Worm (Caenorhabditis elegans) whole organism, midembryonic: ENCODE measurements around the gene qns-1.
A peak's percentile ranks its signal among the peaks of the same experiment; 100 is the strongest.

Experiments
- T22C8.4 ChIP-seq: fragments of 200-800 bp; sonication (Bioruptor generic); IDR thresholded peaks from 2 replicates; pipeline ENCODE4 v1.3.6; 2022; ENCODE audit warnings: missing genetic modification characterization, missing compliant biosample characterization
- cog-1 ChIP-seq: sonication (generic microtip); optimal IDR thresholded peaks from 2 replicates; lab custom pipeline; 2016; ENCODE audit warnings: missing genetic modification characterization, missing compliant biosample characterization
- flt-1 ChIP-seq: fragments of 200-800 bp; sonication (Bioruptor generic); IDR thresholded peaks from 2 replicates; pipeline ENCODE4 v1.3.6; 2022; ENCODE audit warnings: missing genetic modification characterization, missing compliant biosample characterization
- klf-2 ChIP-seq: fragments of 200-800 bp; sonication (Bioruptor generic); conservative IDR thresholded peaks from 2 replicates; pipeline ENCODE4 v1.3.6; 2022; ENCODE audit warnings: missing genetic modification reagents, missing genetic modification characterization, missing compliant biosample characterization
- med-1 ChIP-seq: sonication (generic microtip); optimal IDR thresholded peaks from 2 replicates; lab custom pipeline; 2017; ENCODE audit warnings: missing genetic modification characterization, mild to moderate bottlenecking, missing compliant biosample characterization, antibody characterized with exemption, missing genetic modification reagents; ENCODE audit not compliant: insufficient read depth
- ref-1 ChIP-seq: fragments of 200-800 bp; sonication (Bioruptor generic); conservative IDR thresholded peaks from 2 replicates; pipeline ENCODE4 v1.3.6; 2022; ENCODE audit warnings: missing genetic modification reagents, missing genetic modification characterization, missing compliant biosample characterization
- tab-1 ChIP-seq: fragments of 200-800 bp; sonication (Bioruptor generic); IDR thresholded peaks from 2 replicates; pipeline ENCODE4 v1.3.6; 2022; ENCODE audit warnings: missing genetic modification characterization, missing compliant biosample characterization
- ztf-23 ChIP-seq: fragments of 200-800 bp; sonication (Bioruptor generic); IDR thresholded peaks from 2 replicates; pipeline ENCODE4 v1.3.6; 2022; ENCODE audit warnings: missing genetic modification reagents, missing genetic modification characterization, missing compliant biosample characterization
- ztf-29 ChIP-seq: fragments of 200-800 bp; sonication (Bioruptor generic); IDR thresholded peaks from 2 replicates; pipeline ENCODE4 v1.3.6; 2022; ENCODE audit warnings: missing genetic modification reagents, missing genetic modification characterization, missing compliant biosample characterization

qns-1 gene

DNA sequence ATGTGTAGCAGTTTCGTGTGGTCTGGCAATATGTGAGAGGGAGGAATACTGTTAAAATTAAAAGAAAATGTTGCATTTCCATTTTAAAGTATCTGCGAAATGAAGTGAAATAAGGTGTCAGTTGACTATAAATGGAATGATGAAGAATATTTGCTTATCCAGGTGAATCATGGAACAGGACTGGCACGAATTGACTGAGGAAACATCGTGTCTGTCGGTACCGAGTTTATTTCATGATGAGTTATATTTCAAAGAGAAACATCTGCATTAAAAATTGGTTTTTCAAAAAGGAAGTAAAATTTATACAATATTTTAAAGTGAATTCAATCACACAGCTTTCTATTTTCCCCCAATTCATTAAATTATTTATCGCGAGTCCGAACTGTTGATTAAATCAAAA lies 8.4 kb upstream of the qns-1 start, which contains the start of gene F01G10.6:
TSS of gene F01G10.6 (minus strand) at position 101 of the 400 bp plus-strand sequence.
- no peak for TF ChIP-seq tab-1
- no peak for TF ChIP-seq T22C8.4
- no peak for TF ChIP-seq flt-1 (GFP tag; lab: Robert Waterston, UW)
- TF ChIP-seq ztf-23 (GFP tag; lab: Robert Waterston, UW) = no peak
- TF ChIP-seq ztf-29 = no peak
- TF ChIP-seq klf-2 (GFP tag; lab: Robert Waterston, UW) = no peak

DNA sequence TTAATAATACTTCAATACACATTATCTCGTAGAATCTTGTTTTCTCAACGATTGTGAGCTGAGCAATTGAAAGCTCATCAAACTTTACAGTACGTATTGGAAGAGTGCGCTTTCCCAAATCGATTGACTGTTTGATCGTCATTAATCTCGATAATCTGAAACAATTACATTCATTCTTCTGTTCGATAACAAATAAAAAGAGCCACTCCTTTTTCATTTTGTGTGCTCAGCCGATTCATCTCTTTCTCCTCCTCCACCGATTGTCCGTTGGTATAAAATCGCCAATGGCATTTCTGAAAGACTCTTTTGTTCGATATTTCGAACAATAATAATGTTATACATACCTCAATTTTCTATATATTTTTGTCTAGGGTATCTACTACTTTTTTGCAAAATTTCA lies 4.6 kb upstream of the qns-1 start, which contains the start of gene nas-12:
TSS of gene nas-12 (plus strand) at position 301 of the 400 bp plus-strand sequence.
- no peak for TF ChIP-seq T22C8.4
- TF ChIP-seq cog-1 (tag; lab: Kevin White, UChicago) = no peak
- no peak for TF ChIP-seq tab-1
- no peak for TF ChIP-seq ztf-29
- TF ChIP-seq flt-1 (GFP tag; lab: Robert Waterston, UW) = no peak
- TF ChIP-seq ref-1 = no peak
- TF ChIP-seq klf-2 (GFP tag; lab: Robert Waterston, UW) = no peak
- TF ChIP-seq med-1 (GFP tag; lab: Kevin White, UChicago) = no peak
- no peak for TF ChIP-seq ztf-23 (GFP tag; lab: Robert Waterston, UW)

DNA sequence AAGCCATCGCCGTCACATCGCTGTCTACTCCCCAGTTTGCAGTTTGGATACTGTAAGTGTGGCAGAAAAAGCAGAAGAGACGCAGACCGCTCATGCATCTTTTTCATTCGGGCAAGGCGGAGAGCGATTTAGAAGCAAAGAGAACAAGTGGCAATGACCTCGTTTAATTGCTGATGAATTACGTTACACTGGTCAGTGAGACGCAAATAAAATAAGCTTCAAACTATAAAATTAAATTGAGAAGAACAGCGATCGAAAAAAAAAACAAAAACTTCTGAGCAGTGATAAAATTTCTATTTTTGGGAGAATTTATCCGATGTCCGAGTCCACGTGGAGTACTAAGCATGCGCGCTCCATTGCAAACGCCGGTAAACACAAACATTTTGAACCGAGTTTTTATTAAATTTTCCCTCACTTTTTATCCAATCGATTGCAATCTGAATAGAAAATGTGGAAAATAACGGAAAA lies 3.0 kb upstream of the qns-1 start, which contains the start of gene C24F3.2:
TSS of gene C24F3.2 (plus strand) at position 418 of the 468 bp plus-strand sequence.
- no peak for TF ChIP-seq ztf-23 (GFP tag; lab: Robert Waterston, UW)
- no peak for TF ChIP-seq klf-2 (GFP tag; lab: Robert Waterston, UW)
- TF ChIP-seq T22C8.4 = no peak
- no peak for TF ChIP-seq med-1 (GFP tag; lab: Kevin White, UChicago)
- TF ChIP-seq cog-1 (tag; lab: Kevin White, UChicago) = peak; percentile 58
- TF ChIP-seq ref-1 = no peak
- 0 out of 2 replicates have a peak, but pooled peaks have one; percentile 44 for TF ChIP-seq ztf-29
- TF ChIP-seq tab-1 = no peak

DNA sequence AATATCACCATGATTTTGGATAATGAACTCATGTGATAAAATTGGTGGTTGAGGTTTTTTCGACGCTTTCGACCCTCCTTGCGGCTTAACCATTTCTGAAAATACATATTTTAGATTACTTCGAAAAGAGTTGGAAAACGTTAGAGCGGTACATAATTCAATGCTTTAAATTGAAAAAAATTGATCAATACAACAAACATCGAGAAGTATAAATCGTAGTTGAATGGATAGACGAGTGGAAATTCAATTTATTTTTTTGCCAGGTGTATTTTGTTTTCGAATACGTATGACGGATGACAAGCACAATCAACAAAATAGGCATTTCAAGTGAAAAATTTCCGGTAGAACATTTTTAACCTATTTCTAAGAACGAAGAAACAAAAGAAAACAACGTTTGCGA lies 2.1 kb upstream of the qns-1 start, which contains the start of gene tram-1:
TSS of gene tram-1 (minus strand) at position 101 of the 400 bp plus-strand sequence.
- TF ChIP-seq T22C8.4 = no peak
- TF ChIP-seq ztf-29 = no peak
- no peak for TF ChIP-seq tab-1
- TF ChIP-seq ztf-23 (GFP tag; lab: Robert Waterston, UW) = no peak
- no peak for TF ChIP-seq med-1 (GFP tag; lab: Kevin White, UChicago)
- TF ChIP-seq flt-1 (GFP tag; lab: Robert Waterston, UW) = no peak
- TF ChIP-seq klf-2 (GFP tag; lab: Robert Waterston, UW) = no peak

DNA sequence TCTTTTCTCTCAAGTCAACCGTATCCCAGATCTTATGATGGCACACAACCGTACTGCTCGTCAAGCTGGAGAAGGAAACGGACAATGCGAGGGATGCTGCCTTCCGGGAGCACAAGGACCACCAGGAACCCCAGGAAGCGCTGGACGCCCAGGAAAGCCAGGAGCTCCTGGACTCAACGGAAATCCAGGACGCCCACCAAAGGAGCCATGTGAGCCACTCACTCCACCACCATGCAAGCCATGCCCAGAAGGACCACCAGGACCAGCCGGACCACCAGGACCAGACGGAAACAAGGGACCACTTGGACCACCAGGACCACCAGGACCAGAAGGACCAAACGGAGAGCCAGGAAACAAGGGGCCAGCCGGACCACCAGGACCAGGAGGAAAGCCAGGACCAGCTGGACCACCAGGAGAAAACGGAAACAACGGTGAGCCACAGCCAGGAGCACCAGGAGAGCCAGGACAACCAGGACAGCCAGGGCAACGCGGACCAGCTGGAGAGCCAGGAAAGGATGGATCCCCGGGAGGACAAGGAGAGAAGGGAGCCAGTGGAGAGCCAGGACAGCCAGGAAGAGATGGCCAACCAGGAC lies 2.3 kb downstream of the qns-1 start:
- no peak for TF ChIP-seq klf-2 (GFP tag; lab: Robert Waterston, UW)
- TF ChIP-seq tab-1 = no peak
- no peak for TF ChIP-seq cog-1 (tag; lab: Kevin White, UChicago)
- no peak for TF ChIP-seq ztf-29
- no peak for TF ChIP-seq T22C8.4
- no peak for TF ChIP-seq med-1 (GFP tag; lab: Kevin White, UChicago)
- no peak for TF ChIP-seq ref-1
- TF ChIP-seq ztf-23 (GFP tag; lab: Robert Waterston, UW) = no peak
- no peak for TF ChIP-seq flt-1 (GFP tag; lab: Robert Waterston, UW)

DNA sequence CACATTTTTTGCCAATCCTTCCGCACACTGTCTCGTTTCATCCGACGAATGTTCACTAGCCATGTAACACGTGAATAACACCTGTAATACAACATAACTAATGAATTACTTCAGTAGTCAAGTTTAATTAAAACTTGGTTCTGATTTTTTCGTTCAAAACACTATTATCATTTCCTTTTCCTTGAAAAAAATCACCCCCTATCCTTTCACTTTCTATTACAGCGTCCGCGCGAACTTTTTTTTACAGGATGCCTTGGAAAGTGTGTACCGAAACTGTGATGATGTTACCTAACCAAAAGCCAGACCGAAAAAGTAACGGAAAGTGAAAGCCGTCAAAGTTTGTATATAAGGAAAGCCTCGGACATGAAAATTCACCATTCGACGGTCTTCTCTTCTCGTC lies 3.0 kb downstream of the qns-1 start, which contains the start of gene col-124:
TSS of gene col-124 (plus strand) at position 374 of the 400 bp plus-strand sequence.
- TF ChIP-seq flt-1 (GFP tag; lab: Robert Waterston, UW) (no peak), ztf-23 (GFP tag; lab: Robert Waterston, UW) (no peak), T22C8.4 (no peak), med-1 (GFP tag; lab: Kevin White, UChicago) (no peak), tab-1 (no peak), klf-2 (GFP tag; lab: Robert Waterston, UW) (no peak), cog-1 (tag; lab: Kevin White, UChicago) (no peak), ztf-29 (no peak), ref-1 (no peak)

DNA sequence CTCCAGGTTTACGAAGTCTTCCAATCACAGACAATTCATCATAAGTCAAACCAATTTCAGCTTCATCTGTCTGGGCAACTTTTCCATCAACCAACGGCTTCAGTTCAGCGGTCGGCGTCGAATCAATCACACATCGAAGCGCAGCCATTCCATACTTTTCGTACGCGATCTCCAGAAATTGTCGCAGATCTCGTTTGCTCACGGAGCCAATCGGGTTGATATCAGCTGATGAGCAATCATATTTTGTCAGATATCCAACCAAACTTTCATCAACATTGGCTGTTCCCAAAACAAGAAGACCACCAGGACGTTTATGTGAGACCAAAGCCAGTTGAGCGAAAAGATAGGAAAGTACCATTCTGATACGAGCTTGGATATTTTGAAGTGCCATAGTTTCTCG lies 3.7 kb downstream of the qns-1 start:
- TF ChIP-seq ref-1 = no peak
- no peak for TF ChIP-seq cog-1 (tag; lab: Kevin White, UChicago)
- no peak for TF ChIP-seq tab-1
- TF ChIP-seq med-1 (GFP tag; lab: Kevin White, UChicago) = no peak
- no peak for TF ChIP-seq klf-2 (GFP tag; lab: Robert Waterston, UW)
- TF ChIP-seq T22C8.4 = no peak
- TF ChIP-seq ztf-23 (GFP tag; lab: Robert Waterston, UW) = no peak
- TF ChIP-seq flt-1 (GFP tag; lab: Robert Waterston, UW) = no peak
- TF ChIP-seq ztf-29 = no peak

DNA sequence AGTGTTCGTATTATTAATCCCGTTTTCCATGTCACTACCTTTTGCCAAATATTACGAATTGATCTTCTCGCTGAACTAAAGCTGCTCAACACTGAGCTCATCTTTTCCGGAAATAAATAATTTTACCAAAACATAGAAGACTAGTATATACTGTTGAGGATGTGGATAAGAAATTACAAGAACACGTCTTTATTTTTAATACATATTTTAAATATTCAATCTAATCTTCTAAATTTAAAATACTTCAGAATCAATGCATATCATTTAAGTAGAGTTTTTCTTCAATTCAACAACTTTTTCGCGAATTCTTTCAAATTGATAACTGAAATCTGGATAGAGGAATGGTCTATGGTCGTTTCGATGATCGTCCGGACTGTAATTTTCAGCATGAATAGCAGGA lies 4.3 kb downstream of the qns-1 start, which contains the start of gene abt-1:
TSS of gene abt-1 (minus strand) at position 101 of the 400 bp plus-strand sequence.
- no peak for TF ChIP-seq ztf-29

DNA sequence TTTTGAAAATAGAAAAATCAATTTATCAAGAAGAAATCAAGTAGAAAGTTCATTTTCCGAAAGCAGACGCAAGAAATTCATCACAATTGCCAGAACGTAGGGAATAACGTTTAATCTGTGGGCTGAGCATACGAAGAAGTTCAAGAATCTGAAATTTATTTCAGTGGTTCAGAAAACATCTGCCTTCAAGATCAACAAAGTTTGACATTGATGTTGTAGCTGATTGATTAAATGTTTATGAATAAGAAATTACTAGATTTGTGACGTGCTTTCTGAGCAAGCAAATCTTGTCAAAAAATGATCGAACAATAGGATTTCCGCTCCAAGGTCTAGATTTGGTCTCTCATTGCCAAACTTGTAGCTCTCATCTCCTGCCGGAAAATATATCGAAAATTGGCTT lies 12.9 kb downstream of the qns-1 start, which contains the start of gene K04D7.6:
TSS of gene K04D7.6 (minus strand) at position 101 of the 400 bp plus-strand sequence.
- TF ChIP-seq ztf-29 = no peak
- TF ChIP-seq tab-1 = no peak
- TF ChIP-seq ref-1 = no peak
- TF ChIP-seq flt-1 (GFP tag; lab: Robert Waterston, UW) = no peak
- no peak for TF ChIP-seq med-1 (GFP tag; lab: Kevin White, UChicago)
- TF ChIP-seq T22C8.4 = no peak
- TF ChIP-seq ztf-23 (GFP tag; lab: Robert Waterston, UW) = no peak
- TF ChIP-seq klf-2 (GFP tag; lab: Robert Waterston, UW) = no peak
- TF ChIP-seq cog-1 (tag; lab: Kevin White, UChicago) = no peak

DNA sequence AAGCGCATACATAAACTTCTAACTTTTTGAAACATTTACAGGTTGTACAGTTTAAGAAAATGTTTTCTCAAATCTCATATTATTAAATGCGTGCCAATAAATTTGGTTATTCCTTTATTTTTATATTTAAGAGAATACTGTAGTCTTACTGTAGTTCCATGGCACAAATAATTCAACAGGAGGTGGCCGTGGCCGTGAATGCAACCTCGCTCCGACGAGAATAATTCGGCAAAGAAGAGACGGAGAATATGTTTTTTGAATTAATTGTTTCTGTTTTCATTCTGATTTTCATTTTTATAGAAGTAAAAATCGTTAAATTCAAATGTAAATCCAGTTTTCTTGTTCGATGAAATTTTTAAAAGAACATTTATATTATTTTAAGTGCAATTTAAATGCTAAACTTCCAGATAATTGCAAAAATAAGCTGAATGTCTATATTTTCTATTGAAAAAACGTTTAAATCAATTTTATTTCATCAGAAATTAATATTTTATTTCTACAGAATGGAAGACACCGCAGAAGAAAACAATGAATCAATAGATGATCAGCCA lies 21.7 kb downstream of the qns-1 start, which contains the start of gene gon-4:
TSS of gene gon-4 (plus strand) at position 501 of the 551 bp plus-strand sequence.
- no peak for TF ChIP-seq T22C8.4
- TF ChIP-seq ztf-23 (GFP tag; lab: Robert Waterston, UW) = no peak
- no peak for TF ChIP-seq flt-1 (GFP tag; lab: Robert Waterston, UW)
- TF ChIP-seq tab-1 = no peak
- TF ChIP-seq cog-1 (tag; lab: Kevin White, UChicago) = no peak
- no peak for TF ChIP-seq ref-1
- no peak for TF ChIP-seq ztf-29
- no peak for TF ChIP-seq med-1 (GFP tag; lab: Kevin White, UChicago)
- TF ChIP-seq klf-2 (GFP tag; lab: Robert Waterston, UW) = no peak
